Worm (Caenorhabditis elegans) whole organism, young adult: ENCODE data around the gene C18B10.6.

Experiments used
- F23B12.7 ChIP-seq: sonication (generic microtip); optimal IDR thresholded peaks from 2 replicates; lab custom pipeline; 2017; ENCODE audit warnings: missing genetic modification characterization, mild to moderate bottlenecking, missing compliant biosample characterization, antibody characterized with exemption, moderate library complexity; ENCODE audit not compliant: insufficient read depth
- ceh-79 ChIP-seq: sonication (generic microtip); optimal IDR thresholded peaks from 2 replicates; lab custom pipeline; 2017; ENCODE audit warnings: mild to moderate bottlenecking, missing genetic modification characterization, missing compliant biosample characterization
- efl-1 ChIP-seq: fragments of 150-350 bp; optimal IDR thresholded peaks from 2 replicates; lab custom pipeline; 2014; ENCODE audit warnings: missing biosample characterization, missing genetic modification reagents, missing genetic modification characterization
- egl-18 ChIP-seq: fragments of 200-800 bp; sonication (Bioruptor generic); IDR thresholded peaks from 2 replicates; pipeline ENCODE4 v1.3.6; 2022; ENCODE audit warnings: missing genetic modification reagents, missing genetic modification characterization, missing compliant biosample characterization
- tbx-9 ChIP-seq: sonication (generic microtip); optimal IDR thresholded peaks from 2 replicates; lab custom pipeline; 2016; ENCODE audit warnings: borderline replicate concordance, missing genetic modification characterization, inconsistent platforms, missing compliant biosample characterization
- unc-130 ChIP-seq: sonication (generic microtip); optimal IDR thresholded peaks from 2 replicates; lab custom pipeline; 2016; ENCODE audit warnings: missing genetic modification reagents, missing genetic modification characterization, missing compliant biosample characterization
- zfh-2 ChIP-seq: fragments of 200-800 bp; sonication (Bioruptor generic); conservative IDR thresholded peaks from 2 replicates; pipeline ENCODE4 v1.3.6; 2022; ENCODE audit warnings: missing genetic modification reagents, missing genetic modification characterization, missing compliant biosample characterization
- ztf-3 ChIP-seq: fragments of 200-800 bp; sonication (Bioruptor generic); optimal IDR thresholded peaks from 2 replicates; lab custom pipeline; 2018; ENCODE audit warnings: mild to moderate bottlenecking, missing genetic modification characterization, missing compliant biosample characterization

DNA sequence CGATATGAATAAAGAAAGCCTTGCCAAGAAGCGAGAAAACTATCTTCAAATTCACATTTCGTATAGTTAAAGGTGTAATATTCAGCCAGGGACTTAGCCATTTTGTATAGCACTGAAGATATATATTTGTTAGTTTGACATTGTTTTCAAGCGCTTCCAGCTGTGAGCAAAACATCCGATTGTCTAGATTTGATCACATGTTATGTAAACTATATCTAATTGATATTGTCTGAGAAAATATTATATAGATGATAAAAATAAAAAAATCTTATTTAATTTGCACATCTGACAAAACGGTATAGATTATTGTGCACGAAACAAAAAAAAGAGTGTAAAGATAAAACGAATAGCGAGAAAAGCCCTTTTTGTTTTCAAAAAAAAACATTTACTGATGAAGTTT, 16.2 kb downstream of the C18B10.6 start, which contains the start of gene srh-89:
- TF ChIP-seq F23B12.7 (tag; lab: Kevin White, UChicago): no peak
- no peak for TF ChIP-seq egl-18 (GFP tag; lab: Robert Waterston, UW)
- no peak for TF ChIP-seq tbx-9 (tag; lab: Kevin White, UChicago)
- TF ChIP-seq ztf-3 (GFP tag; lab: Kevin White, UChicago): no peak
- TF ChIP-seq unc-130: no peak
- no peak for TF ChIP-seq ceh-79 (tag; lab: Kevin White, UChicago)
- no peak for TF ChIP-seq efl-1 (GFP tag; lab: Kevin White, UChicago)
- no peak for TF ChIP-seq zfh-2 (GFP tag; lab: Robert Waterston, UW)
